Fruit fly (Drosophila melanogaster) Kc167 (cell line): Measurements from ENCODE around the gene CG8219.
"Not testable (repeated sequence)": the region's sequence is repeated elsewhere in the genome, so short reads cannot be mapped to it uniquely, and the experiment has no call there.

Experiments used
- Myc ChIP-seq: fragments of >200 bp; optimal IDR thresholded peaks from 2 replicates; lab custom pipeline; 2017; ENCODE audit warnings: missing external identifiers
- Sin3A ChIP-seq: fragments of >200 bp; optimal IDR thresholded peaks from 2 replicates; lab custom pipeline; 2018; ENCODE audit warnings: missing external identifiers
- h ChIP-seq: fragments of >200 bp; optimal IDR thresholded peaks from 3 replicates; lab custom pipeline; 2018; ENCODE audit warnings: missing external identifiers
- insv ChIP-seq: fragments of >200 bp; optimal IDR thresholded peaks from 3 replicates; lab custom pipeline; 2018; ENCODE audit warnings: missing external identifiers
- psq ChIP-seq: fragments of >200 bp; optimal IDR thresholded peaks from 2 replicates; lab custom pipeline; 2017; ENCODE audit warnings: missing external identifiers
- ttk ChIP-seq: sonication (Bioruptor generic); optimal IDR thresholded peaks from 2 replicates; lab custom pipeline; 2017; ENCODE audit warnings: missing external identifiers

The CG8219 gene

dm6 chr3L:6200173-6200572, at the start of gene CG8219:
TSS of gene CG8219 (plus strand) at chr3L:6200473.
- TF ChIP-seq Myc (lab: Kevin White, UChicago) (no peak), ttk (lab: Kevin White, UChicago) (no peak), insv (lab: Kevin White, UChicago) (no peak), h (lab: Kevin White, UChicago) (no peak), Sin3A (lab: Kevin White, UChicago) (no peak), psq (lab: Kevin White, UChicago) (no peak)

dm6 chr3L:6150757-6151354, 49.4 kb upstream of the CG8219 start, which contains the start of the genes Cpr65Ax2 and Lcp65Aa:
TSS of gene Cpr65Ax2 (minus strand) at chr3L:6150857.
TSS of gene Lcp65Aa (plus strand) at chr3L:6151304.
- TF ChIP-seq insv, ttk, psq (lab: Kevin White, UChicago): not testable (repeated sequence)

- TF ChIP-seq h (lab: Kevin White, UChicago): no peak
- no peak for TF ChIP-seq ttk (lab: Kevin White, UChicago)
- TF ChIP-seq insv (lab: Kevin White, UChicago): no peak
- TF ChIP-seq Myc (lab: Kevin White, UChicago): no peak
- TF ChIP-seq psq (lab: Kevin White, UChicago): no peak
- no peak for TF ChIP-seq Sin3A (lab: Kevin White, UChicago)
Observed at dm6 chr3L:6152531-6152930, 47.7 kb upstream of the CG8219 start, which contains the start of gene Acp65Aa. TSS of gene Acp65Aa (minus strand) at chr3L:6152745.

dm6 chr3L:6154951-6155394, 45.3 kb upstream of the CG8219 start:
- TF ChIP-seq Myc (lab: Kevin White, UChicago) (no peak), ttk (lab: Kevin White, UChicago) (no peak), Sin3A (lab: Kevin White, UChicago) (no peak), insv (lab: Kevin White, UChicago) (no peak), psq (lab: Kevin White, UChicago) (no peak), h (lab: Kevin White, UChicago) (no peak)

dm6 chr3L:6157327-6158032, 42.8 kb upstream of the CG8219 start, which contains the start of gene CG13297:
TSS of gene CG13297 (minus strand) at chr3L:6157377.
- TF ChIP-seq h (lab: Kevin White, UChicago) (no peak), insv (lab: Kevin White, UChicago) (no peak)

dm6 chr3L:6158530-6158929, 41.7 kb upstream of the CG8219 start, which contains the start of gene Cpr65Ay:
TSS of gene Cpr65Ay (minus strand) at chr3L:6158630.
- no peak for TF ChIP-seq Sin3A (lab: Kevin White, UChicago)
- TF ChIP-seq psq (lab: Kevin White, UChicago): no peak
- TF ChIP-seq h (lab: Kevin White, UChicago): no peak
- no peak for TF ChIP-seq insv (lab: Kevin White, UChicago)
- TF ChIP-seq ttk (lab: Kevin White, UChicago): no peak
- no peak for TF ChIP-seq Myc (lab: Kevin White, UChicago)

dm6 chr3L:6159863-6160262, 40.4 kb upstream of the CG8219 start:
- TF ChIP-seq psq (lab: Kevin White, UChicago): no peak
- TF ChIP-seq insv (lab: Kevin White, UChicago): no peak
- TF ChIP-seq Sin3A (lab: Kevin White, UChicago): no peak
- no peak for TF ChIP-seq ttk (lab: Kevin White, UChicago)
- no peak for TF ChIP-seq Myc (lab: Kevin White, UChicago)

- TF ChIP-seq ttk (lab: Kevin White, UChicago): no peak
- TF ChIP-seq Sin3A (lab: Kevin White, UChicago): no peak
- TF ChIP-seq Myc (lab: Kevin White, UChicago): no peak
- no peak for TF ChIP-seq insv (lab: Kevin White, UChicago)
- no peak for TF ChIP-seq psq (lab: Kevin White, UChicago)
- TF ChIP-seq h (lab: Kevin White, UChicago): no peak
Observed at dm6 chr3L:6160514-6160913, 39.8 kb upstream of the CG8219 start, which contains the start of gene Cpr65Az. TSS of gene Cpr65Az (plus strand) at chr3L:6160814.

dm6 chr3L:6161997-6162396, 38.3 kb upstream of the CG8219 start:
- TF ChIP-seq Sin3A (lab: Kevin White, UChicago): no peak
- TF ChIP-seq insv (lab: Kevin White, UChicago): no peak
- TF ChIP-seq h (lab: Kevin White, UChicago): no peak
- no peak for TF ChIP-seq psq (lab: Kevin White, UChicago)
- no peak for TF ChIP-seq Myc (lab: Kevin White, UChicago)

dm6 chr3L:6162483-6163128, 37.7 kb upstream of the CG8219 start, which contains the start of gene Prdm13:
TSS of gene Prdm13 (plus strand) at chr3L:6163127.
- TF ChIP-seq ttk (lab: Kevin White, UChicago) (no peak), psq (lab: Kevin White, UChicago) (no peak), Myc (lab: Kevin White, UChicago) (no peak), h (lab: Kevin White, UChicago) (no peak), Sin3A (lab: Kevin White, UChicago) (no peak), insv (lab: Kevin White, UChicago) (no peak)

dm6 chr3L:6173826-6174255, 26.4 kb upstream of the CG8219 start, which contains the start of the genes fmt and CG7376:
TSS of gene fmt (minus strand) at chr3L:6173880.
TSS of gene CG7376 (plus strand) at chr3L:6174248.
- no peak for TF ChIP-seq h (lab: Kevin White, UChicago)
- TF ChIP-seq insv (lab: Kevin White, UChicago): no peak
- no peak for TF ChIP-seq Myc (lab: Kevin White, UChicago)
- TF ChIP-seq psq (lab: Kevin White, UChicago): no peak
- TF ChIP-seq ttk (lab: Kevin White, UChicago): no peak
- no peak for TF ChIP-seq Sin3A (lab: Kevin White, UChicago)
